Fruit fly (Drosophila melanogaster) whole organism, embryonic: ENCODE measurements around the gene Trf5.

ENCODE experiments used
- BEAF-32 ChIP-seq: fragments of 200-800 bp; sonication (Bioruptor generic); optimal IDR thresholded peaks from 3 replicates; lab custom pipeline; 2017; ENCODE audit warnings: missing biosample characterization, missing genetic modification characterization, mild to moderate bottlenecking, moderate library complexity, missing genetic modification reagents
- CG10431 ChIP-seq: fragments of 200-800 bp; sonication (Bioruptor generic); optimal IDR thresholded peaks from 3 replicates; lab custom pipeline; 2018; ENCODE audit warnings: missing biosample characterization, mild to moderate bottlenecking, missing genetic modification characterization
- CG11085 ChIP-seq: fragments of 200-800 bp; sonication (Bioruptor generic); IDR thresholded peaks from 2 replicates; pipeline ENCODE4 v1.3.6; 2022; ENCODE audit warnings: missing biosample characterization, missing genetic modification characterization
- CG12071 ChIP-seq: fragments of 200-800 bp; sonication (Bioruptor generic); optimal IDR thresholded peaks from 3 replicates; lab custom pipeline; 2018; ENCODE audit warnings: missing biosample characterization, mild to moderate bottlenecking, missing genetic modification characterization
- CG12659 ChIP-seq: fragments of 200-800 bp; sonication (Bioruptor generic); optimal IDR thresholded peaks from 3 replicates; lab custom pipeline; 2017; ENCODE audit warnings: mild to moderate bottlenecking, missing biosample characterization, missing genetic modification reagents, missing genetic modification characterization
- CG13424 ChIP-seq: fragments of 200-800 bp; sonication (Bioruptor generic); optimal IDR thresholded peaks from 2 replicates; lab custom pipeline; 2019; ENCODE audit warnings: missing biosample characterization, mild to moderate bottlenecking, missing genetic modification characterization, moderate library complexity
- CG13775 ChIP-seq: fragments of 200-800 bp; sonication (Bioruptor generic); optimal IDR thresholded peaks from 3 replicates; lab custom pipeline; 2017; ENCODE audit warnings: missing biosample characterization, mild to moderate bottlenecking, missing genetic modification characterization
- CG14014 ChIP-seq: fragments of 200-800 bp; sonication (Bioruptor generic); IDR thresholded peaks from 2 replicates; pipeline ENCODE4 v1.3.6; 2022; ENCODE audit warnings: missing biosample characterization, missing genetic modification characterization
- CG15269 ChIP-seq: fragments of 200-800 bp; sonication (Bioruptor generic); optimal IDR thresholded peaks from 2 replicates; lab custom pipeline; 2018; ENCODE audit warnings: missing biosample characterization, mild to moderate bottlenecking, missing genetic modification characterization, moderate library complexity
- CG15514 ChIP-seq: fragments of 200-800 bp; sonication (Bioruptor generic); optimal IDR thresholded peaks from 3 replicates; lab custom pipeline; 2017; ENCODE audit warnings: missing biosample characterization, missing genetic modification characterization, mild to moderate bottlenecking, moderate library complexity, missing genetic modification reagents
- CG17361 ChIP-seq: fragments of 200-800 bp; sonication (Bioruptor generic); IDR thresholded peaks from 3 replicates; pipeline ENCODE4 v1.3.6; 2022; ENCODE audit warnings: missing biosample characterization, missing genetic modification characterization
- CG17568 ChIP-seq: fragments of 200-800 bp; sonication (Bioruptor generic); optimal IDR thresholded peaks from 2 replicates; lab custom pipeline; 2018; ENCODE audit warnings: missing biosample characterization, mild to moderate bottlenecking, missing genetic modification characterization, moderate library complexity
- CG18599 ChIP-seq: fragments of 200-800 bp; sonication (Bioruptor generic); optimal IDR thresholded peaks from 3 replicates; lab custom pipeline; 2017; ENCODE audit warnings: missing biosample characterization, missing genetic modification characterization, mild to moderate bottlenecking, moderate library complexity, missing genetic modification reagents
- CG2875 ChIP-seq: fragments of 200-800 bp; sonication (Bioruptor generic); optimal IDR thresholded peaks from 2 replicates; lab custom pipeline; 2017; ENCODE audit warnings: missing biosample characterization, mild to moderate bottlenecking, missing genetic modification characterization, missing genetic modification reagents
- CG3065 ChIP-seq: fragments of 200-800 bp; sonication (Bioruptor generic); optimal IDR thresholded peaks from 2 replicates; lab custom pipeline; 2016; ENCODE audit warnings: missing biosample characterization, missing genetic modification characterization
- CG31365 ChIP-seq: fragments of 200-800 bp; sonication (Bioruptor generic); optimal IDR thresholded peaks from 2 replicates; lab custom pipeline; 2018; ENCODE audit warnings: missing biosample characterization, mild to moderate bottlenecking, missing genetic modification characterization
- CG3838 ChIP-seq: fragments of 200-800 bp; sonication (Bioruptor generic); optimal IDR thresholded peaks from 3 replicates; lab custom pipeline; 2016; ENCODE audit warnings: missing biosample characterization, missing genetic modification characterization
- CG4282 ChIP-seq: fragments of 200-800 bp; sonication (Bioruptor generic); optimal IDR thresholded peaks from 2 replicates; lab custom pipeline; 2016; ENCODE audit warnings: missing biosample characterization, missing genetic modification characterization
- CG4360 ChIP-seq: fragments of 200-800 bp; sonication (Bioruptor generic); IDR thresholded peaks from 2 replicates; pipeline ENCODE4 v1.3.6; 2022; ENCODE audit warnings: missing biosample characterization, missing genetic modification characterization
- CG7271 ChIP-seq: fragments of 200-800 bp; sonication (Bioruptor generic); optimal IDR thresholded peaks from 2 replicates; lab custom pipeline; 2018; ENCODE audit warnings: missing biosample characterization, mild to moderate bottlenecking, missing genetic modification characterization, moderate library complexity
- CG8944 ChIP-seq: fragments of 200-800 bp; sonication (Bioruptor generic); optimal IDR thresholded peaks from 3 replicates; lab custom pipeline; 2016; ENCODE audit warnings: missing biosample characterization, missing genetic modification characterization
- CG9817 ChIP-seq: fragments of 200-800 bp; sonication (Bioruptor generic); optimal IDR thresholded peaks from 2 replicates; lab custom pipeline; 2018; ENCODE audit warnings: missing biosample characterization, mild to moderate bottlenecking, missing genetic modification characterization, moderate library complexity
- Chrac-16 ChIP-seq: fragments of 200-800 bp; sonication (Bioruptor generic); optimal IDR thresholded peaks from 3 replicates; lab custom pipeline; 2016; ENCODE audit warnings: missing biosample characterization, missing genetic modification characterization
- D19B ChIP-seq: fragments of 200-800 bp; sonication (Bioruptor generic); optimal IDR thresholded peaks from 2 replicates; lab custom pipeline; 2017; ENCODE audit warnings: missing biosample characterization, mild to moderate bottlenecking, missing genetic modification characterization
- Doc2 ChIP-seq: fragments of 200-800 bp; sonication (Bioruptor generic); IDR thresholded peaks from 2 replicates; pipeline ENCODE4 v1.3.6; 2022; ENCODE audit warnings: missing biosample characterization, missing genetic modification characterization
- Doc3 ChIP-seq: fragments of 200-800 bp; sonication (Bioruptor generic); IDR thresholded peaks from 3 replicates; pipeline ENCODE4 v1.3.6; 2022; ENCODE audit warnings: missing biosample characterization, missing genetic modification characterization; ENCODE audit not compliant: partially characterized antibody
- Dref ChIP-seq: fragments of 200-800 bp; sonication (Bioruptor generic); IDR thresholded peaks from 2 replicates; pipeline ENCODE4 v1.3.6; 2022; ENCODE audit warnings: missing biosample characterization, missing genetic modification characterization
- E2f2 ChIP-seq: fragments of 200-800 bp; sonication (Bioruptor generic); IDR thresholded peaks from 2 replicates; pipeline ENCODE4 v1.3.6; 2022; ENCODE audit warnings: missing biosample characterization, missing genetic modification characterization
- Hey ChIP-seq: fragments of 200-800 bp; sonication (Bioruptor generic); optimal IDR thresholded peaks from 3 replicates; lab custom pipeline; 2018; ENCODE audit warnings: missing biosample characterization, mild to moderate bottlenecking, missing genetic modification characterization
- Lpt ChIP-seq: fragments of >200 bp; optimal IDR thresholded peaks from 2 replicates; lab custom pipeline; 2018; ENCODE audit warnings: missing biosample characterization, missing genetic modification characterization
- Mes4 ChIP-seq: fragments of 200-800 bp; sonication (Bioruptor generic); optimal IDR thresholded peaks from 2 replicates; lab custom pipeline; 2016; ENCODE audit warnings: missing biosample characterization, missing genetic modification characterization
- NfI ChIP-seq: fragments of 200-800 bp; sonication (Bioruptor generic); optimal IDR thresholded peaks from 3 replicates; lab custom pipeline; 2018; ENCODE audit warnings: missing biosample characterization, mild to moderate bottlenecking, missing genetic modification characterization, moderate library complexity
- Rx ChIP-seq: fragments of 200-800 bp; sonication (Bioruptor generic); IDR thresholded peaks from 2 replicates; pipeline ENCODE4 v1.3.6; 2022; ENCODE audit warnings: missing biosample characterization, missing genetic modification characterization
- ac ChIP-seq: fragments of 200-800 bp; sonication (Bioruptor generic); optimal IDR thresholded peaks from 3 replicates; lab custom pipeline; 2017; ENCODE audit warnings: missing biosample characterization, mild to moderate bottlenecking, missing genetic modification characterization
- amos ChIP-seq: fragments of 200-800 bp; sonication (Bioruptor generic); IDR thresholded peaks from 2 replicates; pipeline ENCODE4 v1.3.6; 2022; ENCODE audit warnings: missing biosample characterization, missing genetic modification characterization; ENCODE audit not compliant: partially characterized antibody
- bbx ChIP-seq: fragments of 200-800 bp; sonication (Bioruptor generic); IDR thresholded peaks from 2 replicates; pipeline ENCODE4 v1.3.6; 2022; ENCODE audit warnings: missing biosample characterization, missing genetic modification characterization; ENCODE audit not compliant: partially characterized antibody
- cad ChIP-seq: fragments of >200 bp; optimal IDR thresholded peaks from 2 replicates; lab custom pipeline; 2017; ENCODE audit warnings: missing biosample characterization, missing genetic modification characterization
- ci ChIP-seq: fragments of 200-800 bp; sonication (Bioruptor generic); IDR thresholded peaks from 3 replicates; pipeline ENCODE4 v1.3.6; 2022; ENCODE audit warnings: missing biosample characterization, missing genetic modification characterization
- danr ChIP-seq: fragments of 200-800 bp; sonication (Bioruptor generic); IDR thresholded peaks from 2 replicates; pipeline ENCODE4 v1.3.6; 2022; ENCODE audit warnings: missing biosample characterization, missing genetic modification characterization
- dati ChIP-seq: fragments of 200-800 bp; sonication (Bioruptor generic); IDR thresholded peaks from 2 replicates; pipeline ENCODE4 v1.3.6; 2022; ENCODE audit warnings: missing biosample characterization, missing genetic modification characterization
- dpn ChIP-seq, 2 experiments: fragments of 200-800 bp; sonication (Bioruptor generic); optimal IDR thresholded peaks; 3 replicates each; lab custom pipeline; 2016; ENCODE audit warnings: missing biosample characterization in 2 of 2, missing genetic modification characterization in 2 of 2
- exex ChIP-seq: fragments of 200-800 bp; sonication (Bioruptor generic); optimal IDR thresholded peaks from 4 replicates; lab custom pipeline; 2018; ENCODE audit warnings: missing biosample characterization, mild to moderate bottlenecking, missing genetic modification characterization, moderate library complexity
- gem ChIP-seq: fragments of 200-800 bp; sonication (Bioruptor generic); optimal IDR thresholded peaks from 2 replicates; lab custom pipeline; 2019; ENCODE audit warnings: missing biosample characterization, mild to moderate bottlenecking, missing genetic modification characterization, moderate library complexity
- grau ChIP-seq: fragments of 200-800 bp; optimal IDR thresholded peaks from 3 replicates; lab custom pipeline; 2019; ENCODE audit warnings: missing biosample characterization, mild to moderate bottlenecking, missing genetic modification characterization, moderate library complexity
- gro ChIP-seq: fragments of 200-800 bp; sonication (Bioruptor generic); optimal IDR thresholded peaks from 2 replicates; lab custom pipeline; 2016; ENCODE audit warnings: missing biosample characterization, missing genetic modification characterization
- jigr1 ChIP-seq: fragments of 200-800 bp; sonication (Bioruptor generic); IDR thresholded peaks from 3 replicates; pipeline ENCODE4 v1.3.6; 2022; ENCODE audit warnings: missing biosample characterization, missing genetic modification characterization
- jumu ChIP-seq: fragments of 200-800 bp; sonication (Bioruptor generic); optimal IDR thresholded peaks from 3 replicates; lab custom pipeline; 2016; ENCODE audit warnings: missing biosample characterization, missing genetic modification characterization
- prd ChIP-seq, 3 experiments: fragments of >200 bp in 2 of 3; fragments of 200-800 bp in 1 of 3; sonication (Bioruptor generic) in 1 of 3; optimal IDR thresholded peaks in 2 of 3; IDR thresholded peaks in 1 of 3; 2 replicates in 2 of 3; 3 replicates in 1 of 3; pipeline versions ENCODE4 v1.3.6 to Lab custom; 2017 to 2022; ENCODE audit warnings: missing biosample characterization in 1 of 3, missing genetic modification characterization in 1 of 3
- seq ChIP-seq: fragments of 200-800 bp; sonication (Bioruptor generic); IDR thresholded peaks from 2 replicates; pipeline ENCODE4 v1.3.6; 2022; ENCODE audit warnings: missing biosample characterization, missing genetic modification characterization
- twi ChIP-seq: fragments of 200-800 bp; optimal IDR thresholded peaks from 2 replicates; lab custom pipeline; 2019; ENCODE audit warnings: missing biosample characterization, mild to moderate bottlenecking, missing genetic modification characterization, moderate library complexity
- unc-4 ChIP-seq: fragments of 200-800 bp; sonication (Bioruptor generic); IDR thresholded peaks from 2 replicates; pipeline ENCODE4 v1.3.6; 2022; ENCODE audit warnings: missing biosample characterization, missing genetic modification characterization; ENCODE audit not compliant: partially characterized antibody

Trf5 gene

dm6 chr2L:2723100-2723499 lies 26.9 kb upstream of the Trf5 start (continued):
- TF ChIP-seq CG10431 (GFP tag; lab: Kevin White, UChicago) (no peak), dati (GFP tag; lab: Robert Waterston, UW) (no peak), E2f2 (GFP tag; lab: Robert Waterston, UW) (no peak), CG17361 (GFP tag; lab: Robert Waterston, UW) (no peak), unc-4 (GFP tag; lab: Robert Waterston, UW) (no peak), grau (tag; lab: Kevin White, UChicago) (peak; percentile 31), CG13424 (tag; lab: Kevin White, UChicago) (peak; percentile 8), ac (GFP tag; lab: Kevin White, UChicago) (no peak), gem (peak; percentile 45), CG14014 (GFP tag; lab: Robert Waterston, UW) (0 out of 2 replicates have a peak, but pooled peaks have one; percentile 28), CG4282 (GFP tag; lab: Kevin White, UChicago) (no peak), CG2875 (no peak), Lpt (GFP tag; lab: Kevin White, UChicago) (no peak), CG12659 (GFP tag; lab: Kevin White, UChicago) (peak; percentile 14), amos (no peak), CG7271 (tag; lab: Kevin White, UChicago) (no peak), CG15514 (peak; percentile 15), twi (tag; lab: Kevin White, UChicago) (no peak), seq (no peak), Dref (no peak), bbx (no peak), cad (no peak), CG9817 (tag; lab: Kevin White, UChicago) (no peak), prd (optimal IDR thresholded peaks at IDR 0.05; lab: Kevin White, UChicago) (no peak), prd (GFP tag; IDR thresholded peaks at IDR 0.05; lab: Robert Waterston, UW) (peak; percentile 40; the same call in 1 of the 3 replicates), CG8944 (GFP tag; lab: Kevin White, UChicago) (no peak), dpn (GFP tag; optimal IDR thresholded peaks at IDR 0.05; lab: Kevin White, UChicago) (no peak), CG13775 (no peak), ci (GFP tag; lab: Robert Waterston, UW) (no peak), CG18599 (GFP tag; lab: Kevin White, UChicago) (peak; percentile 64), Chrac-16 (no peak), CG4360 (no peak), CG12071 (GFP tag; lab: Kevin White, UChicago) (no peak), exex (tag; lab: Kevin White, UChicago) (no peak), Doc3 (GFP tag; lab: Robert Waterston, UW) (no peak), CG17568 (GFP tag; lab: Kevin White, UChicago) (no peak), CG31365 (tag; lab: Kevin White, UChicago) (no peak), danr (GFP tag; lab: Robert Waterston, UW) (no peak), Rx (no peak), D19B (GFP tag; lab: Kevin White, UChicago) (peak; percentile 77), NfI (GFP tag; lab: Kevin White, UChicago) (peak; percentile 3), Doc2 (GFP tag; lab: Robert Waterston, UW) (no peak), CG3065 (no peak), gro (no peak), CG15269 (tag; lab: Kevin White, UChicago) (peak; percentile 26), jumu (GFP tag; lab: Kevin White, UChicago) (no peak), Mes4 (GFP tag; lab: Kevin White, UChicago) (no peak), BEAF-32 (GFP tag; lab: Kevin White, UChicago) (no peak), jigr1 (GFP tag; lab: Robert Waterston, UW) (no peak), Hey (tag; lab: Kevin White, UChicago) (no peak), CG3838 (GFP tag; lab: Kevin White, UChicago) (no peak), CG11085 (GFP tag; lab: Robert Waterston, UW) (no peak)
